Worm (Caenorhabditis elegans) whole organism, L2 larva: Measurements from ENCODE around the gene aipr-1.

Experiments
- ceh-82 ChIP-seq: fragments of 150-350 bp; optimal IDR thresholded peaks from 2 replicates; lab custom pipeline; 2014; ENCODE audit warnings: missing biosample characterization, missing genetic modification characterization
- fos-1 ChIP-seq: fragments of 150-350 bp; optimal IDR thresholded peaks from 2 replicates; lab custom pipeline; 2014; ENCODE audit warnings: missing biosample characterization, missing genetic modification characterization
- lin-13 ChIP-seq: fragments of 150-350 bp; optimal IDR thresholded peaks from 2 replicates; lab custom pipeline; 2014; ENCODE audit warnings: missing biosample characterization, missing genetic modification reagents, missing genetic modification characterization
- lin-39 ChIP-seq: fragments of 150-350 bp; optimal IDR thresholded peaks from 2 replicates; lab custom pipeline; 2014; ENCODE audit warnings: missing biosample characterization, missing genetic modification reagents, missing genetic modification characterization
- nhr-12 ChIP-seq: fragments of 150-350 bp; optimal IDR thresholded peaks from 2 replicates; lab custom pipeline; 2014; ENCODE audit warnings: missing biosample characterization, missing genetic modification characterization
- sem-4 ChIP-seq: fragments of 150-350 bp; optimal IDR thresholded peaks from 2 replicates; lab custom pipeline; 2014; ENCODE audit warnings: missing biosample characterization, missing genetic modification reagents, missing genetic modification characterization
- sma-9 ChIP-seq, 2 experiments: fragments of 150-350 bp in 1 of 2; sonication (generic microtip) in 1 of 2; optimal IDR thresholded peaks; 2 replicates each; lab custom pipeline; 2014 to 2016; ENCODE audit warnings: missing genetic modification characterization in 2 of 2, mild to moderate bottlenecking in 1 of 2, missing biosample characterization in 1 of 2, missing compliant biosample characterization in 1 of 2, missing genetic modification reagents in 1 of 2, moderate library complexity in 1 of 2
- snpc-4 ChIP-seq: fragments of 150-350 bp; optimal IDR thresholded peaks from 2 replicates; lab custom pipeline; 2014; ENCODE audit warnings: missing biosample characterization, missing genetic modification characterization
- zag-1 ChIP-seq: fragments of 150-350 bp; optimal IDR thresholded peaks from 2 replicates; lab custom pipeline; 2014; ENCODE audit warnings: missing biosample characterization, missing genetic modification characterization
- ztf-11 ChIP-seq: sonication (generic microtip); optimal IDR thresholded peaks from 2 replicates; lab custom pipeline; 2017; ENCODE audit warnings: missing biosample characterization, missing genetic modification characterization

- TF ChIP-seq zag-1 (tag; lab: Kevin White, UChicago), result no peak
- TF ChIP-seq ceh-82, result no peak
- no peak for TF ChIP-seq sma-9 (GFP tag; optimal IDR thresholded peaks at IDR 0.05; lab: Kevin White, UChicago)
- no peak for TF ChIP-seq sma-9 (tag; optimal IDR thresholded peaks at IDR 0.05; lab: Kevin White, UChicago)
- TF ChIP-seq sem-4 (tag; lab: Kevin White, UChicago), result no peak
- TF ChIP-seq lin-13 (GFP tag; lab: Kevin White, UChicago), result no peak
- TF ChIP-seq ztf-11 (tag; lab: Kevin White, UChicago), result no peak
- no peak for TF ChIP-seq snpc-4 (tag; lab: Kevin White, UChicago)
- no peak for TF ChIP-seq fos-1 (tag; lab: Kevin White, UChicago)
- no peak for TF ChIP-seq lin-39 (tag; lab: Kevin White, UChicago)
- TF ChIP-seq nhr-12 (tag; lab: Kevin White, UChicago), result no peak
These were observed 16.2 kb upstream of the aipr-1 start for ce11 chrII:6610262-6610661.
